Worm (Caenorhabditis elegans): ENCODE measurements around the gene F44E7.3.

ce11 chrV:5772503-5772902 lies 758 bp downstream of the F44E7.3 start:
- TF ChIP-seq scrt-1 (GFP tag; IDR thresholded peaks at IDR 0.05) (no peak), pes-1 (GFP tag; IDR thresholded peaks at IDR 0.05) (no peak), ama-1 (optimal IDR thresholded peaks at IDR 0.05) (no peak), tbx-37 (GFP tag; conservative IDR thresholded peaks at IDR 0.05) (no peak), ceh-36 (tag; optimal IDR thresholded peaks at IDR 0.05) (no peak), tbx-11 (GFP tag; IDR thresholded peaks at IDR 0.05) (no peak), hnd-1 (tag; optimal IDR thresholded peaks at IDR 0.05) (no peak), sea-1 (GFP tag; conservative IDR thresholded peaks at IDR 0.05) (no peak), aly-1 (tag; optimal IDR thresholded peaks at IDR 0.05) (no peak), hmg-4 (GFP tag; optimal IDR thresholded peaks at IDR 0.05) (no peak), F13C5.2 (tag; optimal IDR thresholded peaks at IDR 0.05) (no peak)

Data from whole organism, early embryonic.